Worm (Caenorhabditis elegans) whole organism, young adult: ENCODE measurements around the gene F35H10.2.

Experiments
- B0019.2 ChIP-seq: fragments of 200-800 bp; sonication (Bioruptor generic); conservative IDR thresholded peaks from 2 replicates; pipeline ENCODE4 v1.3.6; 2022; ENCODE audit warnings: missing genetic modification reagents, missing genetic modification characterization, missing compliant biosample characterization
- B0261.1 ChIP-seq: sonication (generic microtip); optimal IDR thresholded peaks from 2 replicates; lab custom pipeline; 2016; ENCODE audit warnings: mild to moderate bottlenecking, missing genetic modification characterization, moderate library complexity, missing compliant biosample characterization
- C17E4.6 ChIP-seq: fragments of 200-800 bp; sonication (Bioruptor generic); IDR thresholded peaks from 2 replicates; pipeline ENCODE4 v1.3.6; 2022; ENCODE audit warnings: missing genetic modification reagents, missing genetic modification characterization, missing compliant biosample characterization
- D2030.7 ChIP-seq: fragments of 200-800 bp; sonication (Bioruptor generic); IDR thresholded peaks from 2 replicates; pipeline ENCODE4 v1.3.6; 2022; ENCODE audit warnings: missing genetic modification reagents, missing genetic modification characterization, missing compliant biosample characterization
- F33H1.4 ChIP-seq: fragments of 200-800 bp; sonication (Bioruptor generic); IDR thresholded peaks from 2 replicates; pipeline ENCODE4 v1.3.6; 2022; ENCODE audit warnings: missing genetic modification reagents, missing genetic modification characterization, missing compliant biosample characterization
- F57C9.4 ChIP-seq: sonication (generic microtip); optimal IDR thresholded peaks from 2 replicates; lab custom pipeline; 2017; ENCODE audit warnings: mild to moderate bottlenecking, missing genetic modification characterization, missing compliant biosample characterization
- T26A5.8 ChIP-seq: sonication (generic microtip); optimal IDR thresholded peaks from 2 replicates; lab custom pipeline; 2016; ENCODE audit warnings: missing genetic modification characterization, missing compliant biosample characterization
- Y53F4B.3 ChIP-seq: fragments of 200-800 bp; sonication (Bioruptor generic); IDR thresholded peaks from 2 replicates; pipeline ENCODE4 v1.3.6; 2022; ENCODE audit warnings: missing genetic modification reagents, missing genetic modification characterization, missing compliant biosample characterization
- Y53G8AR.9 ChIP-seq: fragments of 200-800 bp; sonication (Bioruptor generic); conservative IDR thresholded peaks from 2 replicates; pipeline ENCODE4 v1.3.6; 2022; ENCODE audit warnings: missing genetic modification reagents, missing genetic modification characterization, missing compliant biosample characterization
- Y56A3A.18 ChIP-seq: fragments of 200-800 bp; sonication (Bioruptor generic); IDR thresholded peaks from 2 replicates; pipeline ENCODE4 v1.3.6; 2022; ENCODE audit warnings: missing genetic modification reagents, missing genetic modification characterization, missing compliant biosample characterization
- Y79H2A.3 ChIP-seq: fragments of 200-800 bp; sonication (Bioruptor generic); conservative IDR thresholded peaks from 2 replicates; pipeline ENCODE4 v1.3.6; 2022; ENCODE audit warnings: missing genetic modification reagents, missing genetic modification characterization, missing compliant biosample characterization
- athp-1 ChIP-seq: sonication (generic microtip); optimal IDR thresholded peaks from 2 replicates; lab custom pipeline; 2017; ENCODE audit warnings: mild to moderate bottlenecking, missing genetic modification characterization, missing compliant biosample characterization
- bed-1 ChIP-seq: fragments of 200-800 bp; sonication (Bioruptor generic); IDR thresholded peaks from 2 replicates; pipeline ENCODE4 v1.3.6; 2022; ENCODE audit warnings: missing genetic modification reagents, missing genetic modification characterization, missing compliant biosample characterization
- ccch-3 ChIP-seq: fragments of 200-800 bp; sonication (Bioruptor generic); optimal IDR thresholded peaks from 2 replicates; lab custom pipeline; 2018; ENCODE audit warnings: mild to moderate bottlenecking, missing genetic modification characterization, missing compliant biosample characterization
- cebp-1 ChIP-seq, 2 experiments: fragments of 200-800 bp in 1 of 2; sonication (Bioruptor generic) in 1 of 2; sonication (generic microtip) in 1 of 2; IDR thresholded peaks in 1 of 2; optimal IDR thresholded peaks in 1 of 2; 2 replicates each; pipeline versions ENCODE4 v1.3.6 to Lab custom; 2017 to 2022; ENCODE audit warnings: missing compliant biosample characterization in 2 of 2, missing genetic modification characterization in 2 of 2, mild to moderate bottlenecking in 1 of 2, missing genetic modification reagents in 1 of 2, moderate library complexity in 1 of 2
- cebp-2 ChIP-seq: fragments of 200-800 bp; sonication (Bioruptor generic); IDR thresholded peaks from 2 replicates; pipeline ENCODE4 v1.3.6; 2022; ENCODE audit warnings: missing genetic modification characterization, missing compliant biosample characterization
- ceh-100 ChIP-seq: fragments of 200-800 bp; sonication (Bioruptor generic); IDR thresholded peaks from 2 replicates; pipeline ENCODE4 v1.3.6; 2022; ENCODE audit warnings: missing genetic modification reagents, missing genetic modification characterization, missing compliant biosample characterization
- ceh-79 ChIP-seq: sonication (generic microtip); optimal IDR thresholded peaks from 2 replicates; lab custom pipeline; 2017; ENCODE audit warnings: mild to moderate bottlenecking, missing genetic modification characterization, missing compliant biosample characterization
- die-1 ChIP-seq: sonication (generic microtip); optimal IDR thresholded peaks from 2 replicates; lab custom pipeline; 2016; ENCODE audit warnings: missing genotype, mild to moderate bottlenecking, missing genetic modification characterization, missing compliant biosample characterization
- dpff-1 ChIP-seq: sonication (generic microtip); optimal IDR thresholded peaks from 2 replicates; lab custom pipeline; 2017; ENCODE audit warnings: mild to moderate bottlenecking, missing genetic modification characterization, missing compliant biosample characterization
- efl-1 ChIP-seq: fragments of 150-350 bp; optimal IDR thresholded peaks from 2 replicates; lab custom pipeline; 2014; ENCODE audit warnings: missing biosample characterization, missing genetic modification reagents, missing genetic modification characterization
- egl-18 ChIP-seq: fragments of 200-800 bp; sonication (Bioruptor generic); IDR thresholded peaks from 2 replicates; pipeline ENCODE4 v1.3.6; 2022; ENCODE audit warnings: missing genetic modification reagents, missing genetic modification characterization, missing compliant biosample characterization
- ekl-4 ChIP-seq: fragments of 200-800 bp; sonication (Bioruptor generic); IDR thresholded peaks from 2 replicates; pipeline ENCODE4 v1.3.6; 2022; ENCODE audit warnings: missing genetic modification reagents, missing genetic modification characterization, missing compliant biosample characterization
- gei-17 ChIP-seq: fragments of 200-800 bp; sonication (Bioruptor generic); optimal IDR thresholded peaks from 2 replicates; lab custom pipeline; 2018; ENCODE audit warnings: mild to moderate bottlenecking, missing genetic modification characterization, missing compliant biosample characterization
- him-1 ChIP-seq: sonication (generic microtip); optimal IDR thresholded peaks from 2 replicates; lab custom pipeline; 2016; ENCODE audit warnings: missing genotype, missing genetic modification reagents, missing genetic modification characterization, missing compliant biosample characterization
- hmg-20 ChIP-seq: fragments of 200-800 bp; sonication (Bioruptor generic); IDR thresholded peaks from 2 replicates; pipeline ENCODE4 v1.3.6; 2022; ENCODE audit warnings: missing genetic modification reagents, missing genetic modification characterization, missing compliant biosample characterization
- hsf-1 ChIP-seq: fragments of 200-800 bp; sonication (Bioruptor generic); IDR thresholded peaks from 2 replicates; pipeline ENCODE4 v1.3.6; 2022; ENCODE audit warnings: missing genetic modification reagents, missing genetic modification characterization, missing compliant biosample characterization
- let-526 ChIP-seq: fragments of 200-800 bp; sonication (Bioruptor generic); IDR thresholded peaks from 2 replicates; pipeline ENCODE4 v1.3.6; 2022; ENCODE audit warnings: missing genetic modification reagents, missing genetic modification characterization, missing compliant biosample characterization
- lin-35 ChIP-seq, 3 experiments: fragments of 150-350 bp in 2 of 3; sonication (generic microtip) in 1 of 3; optimal IDR thresholded peaks; 2 replicates each; lab custom pipeline; 2014 to 2018; ENCODE audit warnings: missing biosample characterization in 3 of 3, missing genetic modification characterization in 3 of 3, missing genetic modification reagents in 3 of 3
- madf-3 ChIP-seq: fragments of 200-800 bp; sonication (Bioruptor generic); IDR thresholded peaks from 2 replicates; pipeline ENCODE4 v1.3.6; 2022; ENCODE audit warnings: missing genetic modification reagents, missing genetic modification characterization, missing compliant biosample characterization
- madf-6 ChIP-seq: fragments of 200-800 bp; sonication (Bioruptor generic); IDR thresholded peaks from 2 replicates; pipeline ENCODE4 v1.3.6; 2022; ENCODE audit warnings: missing genetic modification reagents, missing genetic modification characterization, missing compliant biosample characterization
- madf-8 ChIP-seq: fragments of 200-800 bp; sonication (Bioruptor generic); conservative IDR thresholded peaks from 2 replicates; pipeline ENCODE4 v1.3.6; 2022; ENCODE audit warnings: missing genetic modification reagents, missing genetic modification characterization, missing compliant biosample characterization
- mxl-1 ChIP-seq: sonication (generic microtip); optimal IDR thresholded peaks from 2 replicates; lab custom pipeline; 2016; ENCODE audit warnings: missing genetic modification characterization, missing compliant biosample characterization
- nhr-120 ChIP-seq: fragments of 200-800 bp; sonication (Bioruptor generic); IDR thresholded peaks from 2 replicates; pipeline ENCODE4 v1.3.6; 2022; ENCODE audit warnings: missing genetic modification characterization, missing compliant biosample characterization
- nhr-179 ChIP-seq: sonication (generic microtip); optimal IDR thresholded peaks from 2 replicates; lab custom pipeline; 2016; ENCODE audit warnings: mild to moderate bottlenecking, missing genetic modification characterization, missing compliant biosample characterization
- nhr-27 ChIP-seq: fragments of 200-800 bp; sonication (Bioruptor generic); optimal IDR thresholded peaks from 2 replicates; lab custom pipeline; 2018; ENCODE audit warnings: mild to moderate bottlenecking, missing genetic modification characterization, moderate library complexity, missing compliant biosample characterization
- rec-8 ChIP-seq, 2 experiments: sonication (generic microtip); optimal IDR thresholded peaks; 2 replicates each; lab custom pipeline; 2016; ENCODE audit warnings: mild to moderate bottlenecking in 2 of 2, missing genetic modification characterization in 2 of 2, missing genetic modification reagents in 2 of 2, missing genotype in 2 of 2, missing biosample characterization in 1 of 2, missing compliant biosample characterization in 1 of 2, moderate library complexity in 1 of 2
- rpc-1 ChIP-seq, 2 experiments: fragments of 150-350 bp in 1 of 2; sonication (generic microtip) in 1 of 2; optimal IDR thresholded peaks; 2 replicates each; lab custom pipeline; 2014 to 2018; ENCODE audit warnings: missing biosample characterization in 1 of 2, missing genetic modification characterization in 1 of 2, missing genetic modification reagents in 1 of 2, missing genotype in 1 of 2
- sea-2 ChIP-seq: fragments of 200-800 bp; sonication (Bioruptor generic); IDR thresholded peaks from 2 replicates; pipeline ENCODE4 v1.3.6; 2022; ENCODE audit warnings: missing genetic modification characterization, missing compliant biosample characterization
- snpc-1.1 ChIP-seq: sonication (generic microtip); optimal IDR thresholded peaks from 2 replicates; lab custom pipeline; 2017; ENCODE audit warnings: missing genetic modification characterization, mild to moderate bottlenecking, missing compliant biosample characterization, antibody characterized with exemption, moderate library complexity, missing genotype, missing genetic modification reagents; ENCODE audit not compliant: insufficient read depth
- snpc-1.3 ChIP-seq: sonication (generic microtip); optimal IDR thresholded peaks from 2 replicates; lab custom pipeline; 2017; ENCODE audit warnings: missing genetic modification characterization, mild to moderate bottlenecking, missing compliant biosample characterization, antibody characterized with exemption, moderate library complexity, missing genotype, missing genetic modification reagents; ENCODE audit not compliant: insufficient read depth
- somi-1 ChIP-seq: fragments of 200-800 bp; sonication (Bioruptor generic); optimal IDR thresholded peaks from 2 replicates; lab custom pipeline; 2018; ENCODE audit warnings: mild to moderate bottlenecking, missing genetic modification characterization, missing compliant biosample characterization
- unc-62 ChIP-seq: fragments of 150-350 bp; optimal IDR thresholded peaks from 2 replicates; lab custom pipeline; 2014; ENCODE audit warnings: missing biosample characterization, missing genetic modification reagents, missing genetic modification characterization
- ztf-18 ChIP-seq: sonication (generic microtip); optimal IDR thresholded peaks from 2 replicates; lab custom pipeline; 2016; ENCODE audit warnings: missing genotype, mild to moderate bottlenecking, missing genetic modification characterization, missing compliant biosample characterization
- ztf-22 ChIP-seq: fragments of 200-800 bp; sonication (Bioruptor generic); optimal IDR thresholded peaks from 2 replicates; lab custom pipeline; 2018; ENCODE audit warnings: mild to moderate bottlenecking, missing genetic modification characterization, moderate library complexity, missing compliant biosample characterization
- ztf-3 ChIP-seq: fragments of 200-800 bp; sonication (Bioruptor generic); optimal IDR thresholded peaks from 2 replicates; lab custom pipeline; 2018; ENCODE audit warnings: mild to moderate bottlenecking, missing genetic modification characterization, missing compliant biosample characterization
- ztf-6 ChIP-seq: fragments of 200-800 bp; sonication (Bioruptor generic); IDR thresholded peaks from 2 replicates; pipeline ENCODE4 v1.3.6; 2022; ENCODE audit warnings: missing genetic modification reagents, missing genetic modification characterization, missing compliant biosample characterization

Gene F35H10.2

DNA sequence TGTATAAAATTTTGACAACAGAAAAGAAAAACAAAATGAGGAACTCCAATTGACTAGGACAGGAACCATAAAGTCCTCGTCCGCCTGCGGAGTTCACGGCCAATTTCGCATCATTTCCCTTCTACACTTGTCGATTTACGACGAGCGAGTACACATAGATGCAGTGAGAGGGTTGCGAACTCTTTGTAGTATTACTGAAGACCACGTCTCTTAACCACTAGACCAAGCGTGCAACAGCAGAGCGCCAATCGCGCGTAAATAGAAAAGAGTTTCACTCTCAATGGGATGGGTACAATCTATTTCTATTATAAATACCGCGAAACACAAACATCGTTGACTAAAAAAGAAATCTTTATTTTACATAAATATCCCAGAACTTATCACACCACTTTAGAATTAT, 46.4 kb downstream of the F35H10.2 start (continued):
- TF ChIP-seq D2030.7 (GFP tag; lab: Robert Waterston, UW) (peak; percentile 47; the same call in 1 of the 2 replicates), ceh-100 (no peak), nhr-120 (GFP tag; lab: Robert Waterston, UW) (no peak), Y53F4B.3 (peak; percentile 20; the same call in 1 of the 2 replicates), madf-6 (GFP tag; lab: Robert Waterston, UW) (peak; percentile 58; the same call in 1 of the 2 replicates), snpc-1.3 (peak; percentile 84), somi-1 (peak; percentile 55), let-526 (no peak), him-1 (tag; lab: Kevin White, UChicago) (peak; percentile 88), dpff-1 (tag; lab: Kevin White, UChicago) (no peak), ekl-4 (peak; percentile 66), madf-3 (no peak), ztf-18 (tag; lab: Kevin White, UChicago) (peak; percentile 72), nhr-27 (tag; lab: Kevin White, UChicago) (peak; percentile 21), rec-8 (tag; optimal IDR thresholded peaks at IDR 0.05; lab: Kevin White, UChicago) (peak; percentile 51 to 76), C17E4.6 (GFP tag; lab: Robert Waterston, UW) (peak; percentile 43; the same call in 1 of the 2 replicates), nhr-179 (no peak), Y79H2A.3 (GFP tag; lab: Robert Waterston, UW) (0 out of 2 replicates have a peak, but pooled peaks have one; percentile 54), ztf-22 (no peak), hmg-20 (0 out of 2 replicates have a peak, but pooled peaks have one; percentile 37), rpc-1 (optimal IDR thresholded peaks at IDR 0.05; lab: Kevin White, UChicago) (peak; percentile 87), rpc-1 (tag; optimal IDR thresholded peaks at IDR 0.05; lab: Kevin White, UChicago) (peak; percentile 86), sea-2 (GFP tag; lab: Robert Waterston, UW) (no peak), hsf-1 (GFP tag; lab: Robert Waterston, UW) (no peak), gei-17 (GFP tag; lab: Kevin White, UChicago) (no peak), egl-18 (no peak), ztf-6 (GFP tag; lab: Robert Waterston, UW) (0 out of 2 replicates have a peak, but pooled peaks have one; percentile 48), athp-1 (tag; lab: Kevin White, UChicago) (peak; percentile 80), F57C9.4 (no peak), cebp-1 (GFP tag; IDR thresholded peaks at IDR 0.05; lab: Robert Waterston, UW) (0 out of 2 replicates have a peak, but pooled peaks have one; percentile 9), cebp-1 (tag; optimal IDR thresholded peaks at IDR 0.05; lab: Kevin White, UChicago) (peak; percentile 70), B0019.2 (GFP tag; lab: Robert Waterston, UW) (no peak; the same call in 1 of the 2 replicates), T26A5.8 (tag; lab: Kevin White, UChicago) (no peak), snpc-1.1 (tag; lab: Kevin White, UChicago) (peak; percentile 46), ceh-79 (tag; lab: Kevin White, UChicago) (peak; percentile 56), B0261.1 (tag; lab: Kevin White, UChicago) (peak; percentile 77), Y56A3A.18 (0 out of 2 replicates have a peak, but pooled peaks have one; percentile 35), mxl-1 (tag; lab: Kevin White, UChicago) (peak; percentile 76), F33H1.4 (GFP tag; lab: Robert Waterston, UW) (peak; percentile 59), Y53G8AR.9 (peak; percentile 80), efl-1 (GFP tag; lab: Kevin White, UChicago) (peak; percentile 18), ztf-3 (GFP tag; lab: Kevin White, UChicago) (no peak), bed-1 (GFP tag; lab: Robert Waterston, UW) (no peak), cebp-2 (GFP tag; lab: Robert Waterston, UW) (no peak), ccch-3 (GFP tag; lab: Kevin White, UChicago) (peak; percentile 50), lin-35 (GFP tag; optimal IDR thresholded peaks at IDR 0.05; lab: Kevin White, UChicago) (peak in 1 of 3 experiments; percentile 61), madf-8 (GFP tag; lab: Robert Waterston, UW) (0 out of 2 replicates have a peak, but pooled peaks have one; percentile 25), unc-62 (no peak), die-1 (tag; lab: Kevin White, UChicago) (peak; percentile 90)
